Worm (Caenorhabditis elegans): Measurements from ENCODE around the gene adr-2.

The adr-2 gene

ce11 chrIII:7198838-7199237, 33.8 kb downstream of the adr-2 start, which contains the start of gene pfd-5 (continued):
- TF ChIP-seq mep-1 (tag; optimal IDR thresholded peaks at IDR 0.05), result peak; percentile 79
- no peak for TF ChIP-seq hpl-2 (GFP tag; optimal IDR thresholded peaks at IDR 0.05)
- peak; percentile 51 for TF ChIP-seq skn-1 (tag; optimal IDR thresholded peaks at IDR 0.05)
- no peak for TF ChIP-seq unc-62 (GFP tag; optimal IDR thresholded peaks at IDR 0.05)
- peak; percentile 49 for TF ChIP-seq blmp-1 (tag; optimal IDR thresholded peaks at IDR 0.05)

ce11 chrIII:7197973-7198372, 34.7 kb downstream of the adr-2 start, which contains the start of gene exos-9:
exos-9 (minus strand) TSS chrIII:7198073.
- TF ChIP-seq isw-1 (GFP tag; IDR thresholded peaks at IDR 0.05), result no peak
- no peak for TF ChIP-seq ceh-82 (tag; optimal IDR thresholded peaks at IDR 0.05)
- no peak for TF ChIP-seq nhr-19 (GFP tag; conservative IDR thresholded peaks at IDR 0.05)
- no peak for TF ChIP-seq snpc-4 (tag; optimal IDR thresholded peaks at IDR 0.05)
- no peak for TF ChIP-seq irx-1 (tag; optimal IDR thresholded peaks at IDR 0.05)
- no peak for TF ChIP-seq ama-1 (optimal IDR thresholded peaks at IDR 0.05)
- TF ChIP-seq hlh-17 (GFP tag; optimal IDR thresholded peaks at IDR 0.05; ENCODE audit: borderline replicate concordance), result no peak
- no peak for TF ChIP-seq C16A3.4 (tag; optimal IDR thresholded peaks at IDR 0.05)
- TF ChIP-seq nhr-84 (tag; optimal IDR thresholded peaks at IDR 0.05), result no peak
- TF ChIP-seq ets-5 (GFP tag; IDR thresholded peaks at IDR 0.05), result no peak
- TF ChIP-seq fos-1 (tag; optimal IDR thresholded peaks at IDR 0.05), result no peak
- no peak for TF ChIP-seq unc-62 (GFP tag; optimal IDR thresholded peaks at IDR 0.05)
- TF ChIP-seq vab-15 (tag; optimal IDR thresholded peaks at IDR 0.05), result no peak

- TF ChIP-seq egl-27 (tag; optimal IDR thresholded peaks at IDR 0.05), result no peak
- no peak for TF ChIP-seq efl-1 (optimal IDR thresholded peaks at IDR 0.05)
- peak in 1 of 2 experiments; percentile 49 for TF ChIP-seq efl-1 (GFP tag; optimal IDR thresholded peaks at IDR 0.05 in 1 of 2)
These were observed 37.4 kb downstream of the adr-2 start, which contains the start of gene F37C12.18 for ce11 chrIII:7195325-7195724. F37C12.18 (minus strand) TSS chrIII:7195425.

ce11 chrIII:7192942-7193665, 39.6 kb downstream of the adr-2 start, which contains the start of gene mec-14:
mec-14 (minus strand) TSS chrIII:7192992.
- TF ChIP-seq mab-9 (GFP tag; IDR thresholded peaks at IDR 0.05), result no peak
- TF ChIP-seq unc-86 (tag; optimal IDR thresholded peaks at IDR 0.05), result peak; percentile 39
- no peak for TF ChIP-seq aly-2 (tag; optimal IDR thresholded peaks at IDR 0.05)

ce11 chrIII:7189581-7190128, 43.0 kb downstream of the adr-2 start, which contains the start of gene rps-21:
rps-21 (minus strand) TSS chrIII:7189631.
- TF ChIP-seq fkh-10 (GFP tag; optimal IDR thresholded peaks at IDR 0.05) (peak; percentile 12), mdl-1 (tag; optimal IDR thresholded peaks at IDR 0.05) (peak in 1 of 2 experiments; percentile 48), ztf-4 (tag; optimal IDR thresholded peaks at IDR 0.05) (peak; percentile 29), fkh-8 (tag; optimal IDR thresholded peaks at IDR 0.05) (peak; percentile 76), sup-37 (GFP tag; optimal IDR thresholded peaks at IDR 0.05) (no peak), elt-2 (tag; optimal IDR thresholded peaks at IDR 0.05) (no peak), pax-3 (tag; optimal IDR thresholded peaks at IDR 0.05) (peak; percentile 60), C04F5.9 (tag; optimal IDR thresholded peaks at IDR 0.05) (peak; percentile 71), tlp-1 (tag; optimal IDR thresholded peaks at IDR 0.05) (no peak), hpl-2 (GFP tag; optimal IDR thresholded peaks at IDR 0.05) (peak; percentile 10), nhr-237 (tag; optimal IDR thresholded peaks at IDR 0.05) (peak; percentile 55), ceh-90 (tag; optimal IDR thresholded peaks at IDR 0.05) (no peak), aha-1 (tag; optimal IDR thresholded peaks at IDR 0.05) (no peak), vab-15 (tag; optimal IDR thresholded peaks at IDR 0.05) (peak; percentile 31), C16A3.4 (tag; optimal IDR thresholded peaks at IDR 0.05) (peak; percentile 91), efl-3 (GFP tag; optimal IDR thresholded peaks at IDR 0.05) (no peak), mab-9 (GFP tag; IDR thresholded peaks at IDR 0.05) (0 out of 2 replicates have a peak, but pooled peaks have one; percentile 9), nhr-47 (tag; optimal IDR thresholded peaks at IDR 0.05) (peak; percentile 84), hlh-17 (GFP tag; optimal IDR thresholded peaks at IDR 0.05; ENCODE audit: borderline replicate concordance) (no peak), dsc-1 (tag; optimal IDR thresholded peaks at IDR 0.05) (peak; percentile 74), grh-1 (GFP tag; IDR thresholded peaks at IDR 0.05) (peak; percentile 63), nhr-77 (tag; optimal IDR thresholded peaks at IDR 0.05) (peak; percentile 79), rnt-1 (tag; optimal IDR thresholded peaks at IDR 0.05) (peak; percentile 82), swsn-7 (tag; optimal IDR thresholded peaks at IDR 0.05) (peak; percentile 80), lin-35 (GFP tag; optimal IDR thresholded peaks at IDR 0.05) (peak; percentile 84 to 92), xbp-1 (tag; optimal IDR thresholded peaks at IDR 0.05) (peak; percentile 88)
